Fruit fly (Drosophila melanogaster) whole organism, pupa: ENCODE results near the gene Miga.

Experiments used
- CG10348 ChIP-seq: fragments of 200-800 bp; sonication (Bioruptor generic); IDR thresholded peaks from 2 replicates; pipeline ENCODE4 v1.3.6; 2022; ENCODE audit warnings: missing biosample characterization, missing genetic modification characterization
- CG12605 ChIP-seq: fragments of 200-800 bp; sonication (Bioruptor generic); IDR thresholded peaks from 2 replicates; pipeline ENCODE4 v1.3.6; 2022; ENCODE audit warnings: missing biosample characterization, missing genetic modification characterization
- CG13204 ChIP-seq: fragments of 200-800 bp; sonication (Bioruptor generic); optimal IDR thresholded peaks from 2 replicates; lab custom pipeline; 2018; ENCODE audit warnings: missing biosample characterization, mild to moderate bottlenecking, missing genetic modification characterization, moderate library complexity
- CG14655 ChIP-seq: fragments of 200-800 bp; sonication (Bioruptor generic); optimal IDR thresholded peaks from 3 replicates; lab custom pipeline; 2017; ENCODE audit warnings: mild to moderate bottlenecking, missing biosample characterization, missing genetic modification reagents, missing genetic modification characterization
- CG15710 ChIP-seq: fragments of 200-800 bp; sonication (Bioruptor generic); optimal IDR thresholded peaks from 2 replicates; lab custom pipeline; 2018; ENCODE audit warnings: missing biosample characterization, mild to moderate bottlenecking, missing genetic modification characterization, moderate library complexity
- CG17806 ChIP-seq: fragments of 200-800 bp; sonication (Bioruptor generic); optimal IDR thresholded peaks from 2 replicates; lab custom pipeline; 2018; ENCODE audit warnings: missing biosample characterization, mild to moderate bottlenecking, missing genetic modification characterization, moderate library complexity
- CG32121 ChIP-seq: fragments of 200-800 bp; sonication (Bioruptor generic); IDR thresholded peaks from 2 replicates; pipeline ENCODE4 v1.3.6; 2022; ENCODE audit warnings: missing biosample characterization, missing genetic modification characterization
- CG34367 ChIP-seq: fragments of 200-800 bp; sonication (Bioruptor generic); optimal IDR thresholded peaks from 2 replicates; lab custom pipeline; 2018; ENCODE audit warnings: missing biosample characterization, mild to moderate bottlenecking, missing genetic modification characterization
- CG4496 ChIP-seq: fragments of 200-800 bp; sonication (Bioruptor generic); IDR thresholded peaks from 3 replicates; pipeline ENCODE4 v1.3.6; 2022; ENCODE audit warnings: missing biosample characterization, missing genetic modification characterization
- CG8159 ChIP-seq: fragments of 200-800 bp; sonication (Bioruptor generic); optimal IDR thresholded peaks from 3 replicates; lab custom pipeline; 2018; ENCODE audit warnings: missing biosample characterization, mild to moderate bottlenecking, missing genetic modification characterization, moderate library complexity
- CG8301 ChIP-seq: fragments of 200-800 bp; sonication (Bioruptor generic); optimal IDR thresholded peaks from 2 replicates; lab custom pipeline; 2018; ENCODE audit warnings: missing biosample characterization, mild to moderate bottlenecking, missing genetic modification characterization
- CG9948 ChIP-seq: fragments of 200-800 bp; sonication (Bioruptor generic); optimal IDR thresholded peaks from 2 replicates; lab custom pipeline; 2018; ENCODE audit warnings: missing biosample characterization, mild to moderate bottlenecking, missing genetic modification characterization, moderate library complexity
- D1 ChIP-seq: fragments of 200-800 bp; sonication (Bioruptor generic); optimal IDR thresholded peaks from 2 replicates; lab custom pipeline; 2018; ENCODE audit warnings: missing biosample characterization, mild to moderate bottlenecking, missing genetic modification characterization, moderate library complexity
- EcR ChIP-seq: fragments of 200-800 bp; sonication (Bioruptor generic); optimal IDR thresholded peaks from 3 replicates; lab custom pipeline; 2019; ENCODE audit warnings: missing biosample characterization, missing genetic modification characterization, mild to moderate bottlenecking, moderate library complexity, missing genetic modification reagents
- Ets98B ChIP-seq: fragments of 200-800 bp; sonication (Bioruptor generic); IDR thresholded peaks from 2 replicates; pipeline ENCODE4 v1.3.6; 2022; ENCODE audit warnings: missing biosample characterization, missing genetic modification characterization
- Pif1A ChIP-seq: fragments of 200-800 bp; sonication (Bioruptor generic); optimal IDR thresholded peaks from 3 replicates; lab custom pipeline; 2016; ENCODE audit warnings: missing biosample characterization, missing genetic modification characterization
- Pif1B ChIP-seq: fragments of 200-800 bp; sonication (Bioruptor generic); optimal IDR thresholded peaks from 3 replicates; lab custom pipeline; 2016; ENCODE audit warnings: missing biosample characterization, missing genetic modification characterization
- Snoo ChIP-seq: fragments of 200-800 bp; sonication (Bioruptor generic); optimal IDR thresholded peaks from 3 replicates; lab custom pipeline; 2017; ENCODE audit warnings: missing biosample characterization, mild to moderate bottlenecking, missing genetic modification characterization, inconsistent platforms
- fd96Ca ChIP-seq: fragments of 200-800 bp; sonication (Bioruptor generic); IDR thresholded peaks from 3 replicates; pipeline ENCODE4 v1.3.6; 2022; ENCODE audit warnings: missing biosample characterization, missing genetic modification characterization
- gl ChIP-seq: fragments of 200-800 bp; sonication (Bioruptor generic); optimal IDR thresholded peaks from 2 replicates; lab custom pipeline; 2018; ENCODE audit warnings: missing biosample characterization, mild to moderate bottlenecking, missing genetic modification characterization
- rn ChIP-seq: fragments of 200-800 bp; sonication (Bioruptor generic); IDR thresholded peaks from 2 replicates; pipeline ENCODE4 v1.3.6; 2022; ENCODE audit warnings: missing biosample characterization, missing genetic modification characterization

Miga gene

dm6 chrX:8399019-8399623, 38.5 kb downstream of the Miga start:
- TF ChIP-seq CG10348 (GFP tag; lab: Robert Waterston, UW) (no peak), CG32121 (GFP tag; lab: Robert Waterston, UW) (no peak), Pif1A (GFP tag; lab: Kevin White, UChicago) (no peak), Ets98B (GFP tag; lab: Robert Waterston, UW) (0 out of 2 replicates have a peak, but pooled peaks have one; percentile 6), CG8159 (tag; lab: Kevin White, UChicago) (no peak), CG13204 (GFP tag; lab: Kevin White, UChicago) (no peak)

DNA sequence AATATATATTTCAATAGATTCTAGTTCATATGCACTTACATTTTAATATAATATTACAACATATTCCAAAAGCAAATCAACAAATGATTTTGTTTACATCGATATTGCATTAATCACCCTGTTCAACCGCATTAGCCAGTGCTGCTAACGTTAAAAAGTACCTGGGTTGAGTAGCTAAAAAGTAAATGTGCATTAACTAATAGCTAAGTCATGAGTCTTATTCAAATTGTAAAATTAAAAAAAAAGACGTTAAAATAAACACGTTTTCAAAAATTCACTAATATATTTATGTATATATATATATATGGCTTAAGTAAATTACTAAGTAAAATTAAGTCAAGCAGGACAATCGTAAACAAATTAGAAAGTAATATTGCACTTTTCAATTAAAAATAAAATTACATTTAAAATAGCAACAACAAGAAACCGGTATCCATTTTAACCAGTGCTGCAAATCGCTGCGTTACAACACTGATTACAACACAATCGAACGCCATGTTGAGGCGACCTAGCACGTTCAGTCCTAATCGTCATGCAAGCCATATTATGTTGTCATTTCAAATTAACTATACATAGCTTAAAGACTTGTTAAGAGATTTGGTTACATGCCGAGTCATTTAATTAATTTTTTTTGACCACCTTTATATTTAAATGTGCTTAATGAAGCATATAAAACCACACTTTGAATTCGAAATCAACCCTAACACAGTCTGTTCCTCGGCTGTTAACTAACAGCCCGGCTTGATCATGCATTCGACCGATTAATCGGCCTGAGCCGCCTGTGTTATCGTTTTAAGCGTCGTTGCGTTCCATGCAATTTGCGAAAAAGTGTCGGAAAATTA, 39.2 kb downstream of the Miga start, which contains the start of gene CG10555:
Gene CG10555 (plus strand): TSS at position 764 of the 842 bp plus-strand sequence.
- TF ChIP-seq CG4496 (GFP tag; lab: Robert Waterston, UW) (peak; percentile 85), CG32121 (GFP tag; lab: Robert Waterston, UW) (peak; percentile 79), CG12605 (GFP tag; lab: Robert Waterston, UW) (no peak), CG9948 (tag; lab: Kevin White, UChicago) (peak; percentile 45), CG13204 (GFP tag; lab: Kevin White, UChicago) (no peak), rn (GFP tag; lab: Robert Waterston, UW) (peak; percentile 37; the same call in 1 of the 2 replicates), EcR (no peak), Ets98B (GFP tag; lab: Robert Waterston, UW) (peak; percentile 72), CG10348 (GFP tag; lab: Robert Waterston, UW) (0 out of 2 replicates have a peak, but pooled peaks have one; percentile 42), CG14655 (GFP tag; lab: Kevin White, UChicago) (peak; percentile 69), gl (tag; lab: Kevin White, UChicago) (no peak), CG8301 (tag; lab: Kevin White, UChicago) (peak; percentile 62), CG15710 (tag; lab: Kevin White, UChicago) (peak; percentile 78), Pif1A (GFP tag; lab: Kevin White, UChicago) (peak; percentile 50), fd96Ca (GFP tag; lab: Robert Waterston, UW) (peak; percentile 96), D1 (tag; lab: Kevin White, UChicago) (no peak), Snoo (tag; lab: Kevin White, UChicago) (peak; percentile 34), CG34367 (tag; lab: Kevin White, UChicago) (peak; percentile 63), CG8159 (tag; lab: Kevin White, UChicago) (peak; percentile 69), CG17806 (tag; lab: Kevin White, UChicago) (peak; percentile 53), Pif1B (peak; percentile 14)
- TF ChIP-seq, all 21 proteins: peak for 16

DNA sequence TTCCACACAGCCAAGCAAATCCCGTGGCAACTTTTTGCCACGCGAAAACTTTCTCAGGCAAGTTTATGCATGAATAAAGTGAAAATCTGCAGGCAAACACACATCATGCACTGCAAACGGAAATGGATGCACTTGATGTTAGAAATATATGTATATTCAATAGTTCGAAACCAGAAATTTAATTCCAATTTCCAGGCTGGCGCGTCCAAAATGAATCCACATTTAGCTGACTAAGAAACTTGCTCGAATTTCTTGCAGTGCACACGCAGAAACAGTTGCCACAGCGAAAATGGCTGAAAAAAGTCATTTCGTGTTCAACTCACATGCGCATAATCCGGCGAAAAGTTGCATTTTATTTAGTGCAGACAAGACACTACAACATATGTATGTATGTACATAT, 41.0 kb downstream of the Miga start:
- TF ChIP-seq CG15710 (tag; lab: Kevin White, UChicago) (no peak), CG13204 (GFP tag; lab: Kevin White, UChicago) (no peak), Pif1A (GFP tag; lab: Kevin White, UChicago) (peak; percentile 23), CG17806 (tag; lab: Kevin White, UChicago) (peak; percentile 0), gl (tag; lab: Kevin White, UChicago) (no peak), CG12605 (GFP tag; lab: Robert Waterston, UW) (no peak), Snoo (tag; lab: Kevin White, UChicago) (no peak), Ets98B (GFP tag; lab: Robert Waterston, UW) (peak; percentile 75), CG14655 (GFP tag; lab: Kevin White, UChicago) (peak; percentile 33), CG9948 (tag; lab: Kevin White, UChicago) (no peak), EcR (no peak), rn (GFP tag; lab: Robert Waterston, UW) (0 out of 2 replicates have a peak, but pooled peaks have one; percentile 40), fd96Ca (GFP tag; lab: Robert Waterston, UW) (peak; percentile 83), D1 (tag; lab: Kevin White, UChicago) (no peak), CG10348 (GFP tag; lab: Robert Waterston, UW) (peak; percentile 16; the same call in 1 of the 2 replicates), CG4496 (GFP tag; lab: Robert Waterston, UW) (peak; percentile 76; the same call in 2 of the 3 replicates), CG8159 (tag; lab: Kevin White, UChicago) (peak; percentile 2), CG8301 (tag; lab: Kevin White, UChicago) (peak; percentile 24), Pif1B (peak; percentile 8), CG34367 (tag; lab: Kevin White, UChicago) (no peak), CG32121 (GFP tag; lab: Robert Waterston, UW) (peak; percentile 69)
- TF ChIP-seq, all 21 proteins: peak for 12

DNA sequence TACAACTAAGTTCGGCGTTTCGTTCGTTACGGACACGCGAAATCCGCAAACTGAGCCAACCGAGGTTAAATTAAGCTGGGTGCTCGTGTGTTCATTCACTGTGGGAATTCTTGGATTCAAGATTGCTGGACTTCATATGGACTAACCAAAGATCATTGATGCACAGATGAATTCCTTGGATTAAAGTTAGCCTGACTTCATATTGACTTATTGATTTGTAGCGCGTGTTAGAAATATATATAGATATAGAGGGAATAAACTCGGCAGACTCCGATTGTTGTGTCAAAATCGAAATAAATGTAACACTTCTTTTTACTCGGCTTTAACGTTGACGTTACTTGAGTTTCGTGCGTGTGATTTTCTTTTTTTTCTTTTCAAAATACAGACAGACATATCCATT, 52.1 kb downstream of the Miga start, which contains the start of gene CG1387:
Gene CG1387 (plus strand): TSS at position 301 of the 400 bp plus-strand sequence.
- TF ChIP-seq CG13204 (GFP tag; lab: Kevin White, UChicago) (no peak), D1 (tag; lab: Kevin White, UChicago) (no peak), rn (GFP tag; lab: Robert Waterston, UW) (no peak), CG32121 (GFP tag; lab: Robert Waterston, UW) (no peak), fd96Ca (GFP tag; lab: Robert Waterston, UW) (no peak), gl (tag; lab: Kevin White, UChicago) (no peak), CG15710 (tag; lab: Kevin White, UChicago) (no peak), EcR (no peak), CG9948 (tag; lab: Kevin White, UChicago) (no peak), CG8159 (tag; lab: Kevin White, UChicago) (no peak), CG10348 (GFP tag; lab: Robert Waterston, UW) (no peak), CG17806 (tag; lab: Kevin White, UChicago) (no peak), Ets98B (GFP tag; lab: Robert Waterston, UW) (no peak), Pif1A (GFP tag; lab: Kevin White, UChicago) (no peak)
